Fruit fly (Drosophila melanogaster): ENCODE measurements around the gene chif.

chif gene

dm6 chr2L:16321209-16321608, 31.2 kb downstream of the chif start:
- TF ChIP-seq psq (optimal IDR thresholded peaks at IDR 0.05) (no peak), insv (optimal IDR thresholded peaks at IDR 0.05) (no peak), Myc (optimal IDR thresholded peaks at IDR 0.05) (no peak), ttk (optimal IDR thresholded peaks at IDR 0.05) (no peak), Sin3A (optimal IDR thresholded peaks at IDR 0.05) (no peak), h (optimal IDR thresholded peaks at IDR 0.05) (no peak)

DNA sequence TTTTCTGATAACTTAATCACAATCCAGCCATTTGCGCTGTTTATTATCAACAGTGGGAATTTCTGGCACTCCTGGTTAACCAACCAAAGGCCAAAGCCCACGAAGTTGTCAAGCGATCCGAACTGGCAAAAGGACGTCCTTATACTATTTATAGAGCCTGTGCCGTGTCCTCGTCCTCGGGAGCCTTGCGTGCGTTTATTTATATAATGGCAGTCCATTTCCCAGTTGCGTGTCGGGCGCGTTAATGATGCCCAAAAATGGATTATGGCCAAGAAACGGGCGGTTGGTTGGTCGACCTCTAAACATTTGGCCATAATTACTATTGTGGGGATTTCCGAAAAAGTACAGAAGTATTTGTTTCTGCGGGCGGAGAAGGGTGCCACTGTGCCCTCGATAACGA, 32.0 kb downstream of the chif start:
- TF ChIP-seq insv (optimal IDR thresholded peaks at IDR 0.05), result no peak
- TF ChIP-seq ttk (optimal IDR thresholded peaks at IDR 0.05), result no peak
- TF ChIP-seq psq (optimal IDR thresholded peaks at IDR 0.05), result no peak
- TF ChIP-seq Sin3A (optimal IDR thresholded peaks at IDR 0.05), result no peak
- no peak for TF ChIP-seq h (optimal IDR thresholded peaks at IDR 0.05)

dm6 chr2L:16319743-16320142, 32.7 kb downstream of the chif start:
- TF ChIP-seq ttk (optimal IDR thresholded peaks at IDR 0.05), result no peak
- no peak for TF ChIP-seq Myc (optimal IDR thresholded peaks at IDR 0.05)
- TF ChIP-seq psq (optimal IDR thresholded peaks at IDR 0.05), result no peak
- no peak for TF ChIP-seq h (optimal IDR thresholded peaks at IDR 0.05)
- TF ChIP-seq insv (optimal IDR thresholded peaks at IDR 0.05), result no peak
- TF ChIP-seq Sin3A (optimal IDR thresholded peaks at IDR 0.05), result no peak

dm6 chr2L:16317777-16318610, 34.4 kb downstream of the chif start:
- TF ChIP-seq h (optimal IDR thresholded peaks at IDR 0.05) (no peak), Myc (optimal IDR thresholded peaks at IDR 0.05) (no peak), insv (optimal IDR thresholded peaks at IDR 0.05) (no peak), ttk (optimal IDR thresholded peaks at IDR 0.05) (no peak), psq (optimal IDR thresholded peaks at IDR 0.05) (no peak), Sin3A (optimal IDR thresholded peaks at IDR 0.05) (no peak)

dm6 chr2L:16317131-16317530, 35.3 kb downstream of the chif start:
- no peak for TF ChIP-seq Myc (optimal IDR thresholded peaks at IDR 0.05)

DNA sequence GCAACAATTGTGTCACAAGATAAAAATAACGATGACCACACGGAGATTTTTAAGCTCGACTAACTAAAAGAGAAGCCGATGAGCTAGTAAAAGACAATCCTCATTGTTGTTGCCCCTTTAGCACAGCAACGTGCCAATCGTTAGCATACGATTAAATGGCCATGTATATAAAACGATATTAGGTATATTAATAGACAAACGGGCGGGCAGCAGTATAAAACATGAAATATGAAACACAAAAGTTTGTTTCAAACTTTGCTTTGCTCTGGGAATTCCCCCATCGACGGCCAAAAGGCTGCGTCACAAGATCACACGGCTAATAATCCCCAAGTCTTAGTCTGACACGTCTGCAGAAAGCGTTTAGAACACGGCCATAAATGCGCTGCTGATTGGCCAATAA, 36.0 kb downstream of the chif start:
- no peak for TF ChIP-seq insv (optimal IDR thresholded peaks at IDR 0.05)
- no peak for TF ChIP-seq Myc (optimal IDR thresholded peaks at IDR 0.05)
- TF ChIP-seq Sin3A (optimal IDR thresholded peaks at IDR 0.05), result no peak
- no peak for TF ChIP-seq ttk (optimal IDR thresholded peaks at IDR 0.05)
- TF ChIP-seq psq (optimal IDR thresholded peaks at IDR 0.05), result no peak
- TF ChIP-seq h (optimal IDR thresholded peaks at IDR 0.05), result no peak

DNA sequence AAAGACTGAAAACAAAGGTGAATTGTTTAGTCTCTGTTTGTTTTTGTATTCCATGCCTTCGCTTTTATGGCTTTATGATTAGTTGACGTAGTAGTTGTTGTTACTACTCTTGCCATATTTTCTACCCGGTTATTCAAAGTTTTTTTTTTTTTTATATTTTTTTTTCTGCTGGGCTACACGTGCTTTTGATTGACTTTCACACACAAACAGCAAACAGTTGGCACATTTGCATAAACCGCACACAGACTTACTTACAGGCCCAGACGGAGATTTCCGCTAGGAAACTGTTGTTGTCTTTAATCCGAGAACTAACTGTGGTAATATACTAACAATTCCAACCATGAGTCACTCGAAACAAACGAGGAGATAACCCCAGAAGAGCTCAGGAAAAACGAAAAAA, 36.6 kb downstream of the chif start:
- TF ChIP-seq insv (optimal IDR thresholded peaks at IDR 0.05), result no peak
- no peak for TF ChIP-seq ttk (optimal IDR thresholded peaks at IDR 0.05)
- TF ChIP-seq Myc (optimal IDR thresholded peaks at IDR 0.05), result no peak
- no peak for TF ChIP-seq Sin3A (optimal IDR thresholded peaks at IDR 0.05)
- TF ChIP-seq psq (optimal IDR thresholded peaks at IDR 0.05), result no peak
- no peak for TF ChIP-seq h (optimal IDR thresholded peaks at IDR 0.05)

DNA sequence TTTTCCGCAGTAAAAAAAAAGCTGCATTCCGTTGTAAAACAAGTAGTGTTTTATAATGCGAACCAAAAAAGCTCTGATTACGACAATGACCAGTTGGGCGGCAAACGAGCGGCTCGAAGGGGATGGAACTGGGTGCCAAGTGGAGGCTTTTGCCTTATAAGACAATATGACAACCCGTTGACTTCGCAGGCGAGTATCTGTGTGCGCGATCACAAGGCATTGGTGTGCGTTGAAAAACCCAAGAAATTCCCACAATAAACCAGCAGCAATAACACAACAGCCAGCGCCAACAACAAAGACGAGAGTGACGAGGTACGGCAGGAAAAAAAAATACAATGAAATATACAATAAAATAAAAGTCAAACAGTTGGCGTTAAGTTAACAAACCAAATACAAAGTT, 37.4 kb downstream of the chif start:
- TF ChIP-seq ttk (optimal IDR thresholded peaks at IDR 0.05), result no peak
- TF ChIP-seq Sin3A (optimal IDR thresholded peaks at IDR 0.05), result no peak
- no peak for TF ChIP-seq psq (optimal IDR thresholded peaks at IDR 0.05)
- TF ChIP-seq Myc (optimal IDR thresholded peaks at IDR 0.05), result no peak
- no peak for TF ChIP-seq insv (optimal IDR thresholded peaks at IDR 0.05)
- no peak for TF ChIP-seq h (optimal IDR thresholded peaks at IDR 0.05)

- TF ChIP-seq ttk (optimal IDR thresholded peaks at IDR 0.05) (no peak), h (optimal IDR thresholded peaks at IDR 0.05) (no peak), Sin3A (optimal IDR thresholded peaks at IDR 0.05) (no peak), psq (optimal IDR thresholded peaks at IDR 0.05) (no peak), Myc (optimal IDR thresholded peaks at IDR 0.05) (no peak), insv (optimal IDR thresholded peaks at IDR 0.05) (no peak)
These were observed 41.8 kb downstream of the chif start, which contains the start of the genes cni and fzy for dm6 chr2L:16310648-16311047. cni (minus strand) TSS chr2L:16310726. fzy (plus strand) TSS chr2L:16310956.

dm6 chr2L:16307026-16307703, 45.3 kb downstream of the chif start, which contains the start of the genes CG5861 and Syx5:
CG5861 (minus strand) TSS chr2L:16307298.
Syx5 (plus strand) TSS chr2L:16307346.
- TF ChIP-seq ttk (optimal IDR thresholded peaks at IDR 0.05) (no peak), h (optimal IDR thresholded peaks at IDR 0.05) (no peak)

dm6 chr2L:16302773-16303279, 49.6 kb downstream of the chif start, which contains the start of gene GMF:
GMF (minus strand) TSS chr2L:16302954.
- TF ChIP-seq Sin3A (optimal IDR thresholded peaks at IDR 0.05) (no peak), psq (optimal IDR thresholded peaks at IDR 0.05) (no peak), Myc (optimal IDR thresholded peaks at IDR 0.05) (no peak), ttk (optimal IDR thresholded peaks at IDR 0.05) (no peak), h (optimal IDR thresholded peaks at IDR 0.05) (no peak), insv (optimal IDR thresholded peaks at IDR 0.05) (no peak)

dm6 chr2L:16299466-16300311, 52.7 kb downstream of the chif start, which contains the start of the genes heix and CG17328:
heix (minus strand) TSS chr2L:16299858.
CG17328 (plus strand) TSS chr2L:16299943.
- TF ChIP-seq psq (optimal IDR thresholded peaks at IDR 0.05) (no peak), Myc (optimal IDR thresholded peaks at IDR 0.05) (no peak), h (optimal IDR thresholded peaks at IDR 0.05) (no peak), insv (optimal IDR thresholded peaks at IDR 0.05) (no peak), ttk (optimal IDR thresholded peaks at IDR 0.05) (no peak), Sin3A (optimal IDR thresholded peaks at IDR 0.05) (no peak)
